Fruit fly (Drosophila melanogaster) whole organism, embryonic: Measurements from ENCODE around the gene CG8289.

ENCODE experiments used
- Atf6 ChIP-seq: fragments of 200-800 bp; sonication (Bioruptor generic); IDR thresholded peaks from 2 replicates; pipeline ENCODE4 v1.3.6; 2022; ENCODE audit warnings: missing biosample characterization, missing genetic modification characterization
- CG10209 ChIP-seq: fragments of 200-800 bp; sonication (Bioruptor generic); optimal IDR thresholded peaks from 3 replicates; lab custom pipeline; 2017; ENCODE audit warnings: missing biosample characterization, mild to moderate bottlenecking, missing genetic modification characterization, missing genetic modification reagents
- CG10274 ChIP-seq: fragments of 200-800 bp; sonication (Bioruptor generic); optimal IDR thresholded peaks from 3 replicates; lab custom pipeline; 2017; ENCODE audit warnings: missing biosample characterization, mild to moderate bottlenecking, missing genetic modification characterization
- CG11247 ChIP-seq: fragments of 200-800 bp; sonication (Bioruptor generic); IDR thresholded peaks from 2 replicates; pipeline ENCODE4 v1.3.6; 2022; ENCODE audit warnings: missing biosample characterization, missing genetic modification characterization
- CG1233 ChIP-seq: fragments of 200-800 bp; sonication (Bioruptor generic); optimal IDR thresholded peaks from 4 replicates; lab custom pipeline; 2018; ENCODE audit warnings: missing biosample characterization, mild to moderate bottlenecking, missing genetic modification characterization
- CG12659 ChIP-seq: fragments of 200-800 bp; sonication (Bioruptor generic); optimal IDR thresholded peaks from 3 replicates; lab custom pipeline; 2017; ENCODE audit warnings: mild to moderate bottlenecking, missing biosample characterization, missing genetic modification reagents, missing genetic modification characterization
- CG14860 ChIP-seq: fragments of 200-800 bp; sonication (Bioruptor generic); IDR thresholded peaks from 3 replicates; pipeline ENCODE4 v1.3.6; 2022; ENCODE audit warnings: missing biosample characterization, missing genetic modification characterization; ENCODE audit not compliant: partially characterized antibody
- CG15269 ChIP-seq: fragments of 200-800 bp; sonication (Bioruptor generic); optimal IDR thresholded peaks from 2 replicates; lab custom pipeline; 2018; ENCODE audit warnings: missing biosample characterization, mild to moderate bottlenecking, missing genetic modification characterization, moderate library complexity
- CG17359 ChIP-seq: fragments of 200-800 bp; sonication (Bioruptor generic); optimal IDR thresholded peaks from 3 replicates; lab custom pipeline; 2018; ENCODE audit warnings: missing biosample characterization, mild to moderate bottlenecking, missing genetic modification characterization, moderate library complexity
- CG18599 ChIP-seq: fragments of 200-800 bp; sonication (Bioruptor generic); optimal IDR thresholded peaks from 3 replicates; lab custom pipeline; 2017; ENCODE audit warnings: missing biosample characterization, missing genetic modification characterization, mild to moderate bottlenecking, moderate library complexity, missing genetic modification reagents
- CG18619 ChIP-seq: fragments of 200-800 bp; sonication (Bioruptor generic); optimal IDR thresholded peaks from 3 replicates; lab custom pipeline; 2017; ENCODE audit warnings: missing biosample characterization, mild to moderate bottlenecking, missing genetic modification characterization
- CG18764 ChIP-seq: fragments of 200-800 bp; sonication (Bioruptor generic); optimal IDR thresholded peaks from 3 replicates; lab custom pipeline; 2016; ENCODE audit warnings: missing biosample characterization, missing genetic modification characterization
- CG2712 ChIP-seq: fragments of 200-800 bp; optimal IDR thresholded peaks from 3 replicates; lab custom pipeline; 2019; ENCODE audit warnings: missing biosample characterization, mild to moderate bottlenecking, missing genetic modification characterization, moderate library complexity
- CG34422 ChIP-seq: fragments of 200-800 bp; sonication (Bioruptor generic); IDR thresholded peaks from 3 replicates; pipeline ENCODE4 v1.3.6; 2022; ENCODE audit warnings: missing biosample characterization, missing genetic modification characterization
- CG3995 ChIP-seq: fragments of 200-800 bp; sonication (Bioruptor generic); optimal IDR thresholded peaks from 3 replicates; lab custom pipeline; 2016; ENCODE audit warnings: missing biosample characterization, missing genetic modification characterization
- CG43689 ChIP-seq: fragments of 200-800 bp; sonication (Bioruptor generic); IDR thresholded peaks from 2 replicates; pipeline ENCODE4 v1.3.6; 2022; ENCODE audit warnings: missing biosample characterization, missing genetic modification characterization
- CG4617 ChIP-seq: fragments of 200-800 bp; sonication (Bioruptor generic); optimal IDR thresholded peaks from 3 replicates; lab custom pipeline; 2016; ENCODE audit warnings: missing biosample characterization, missing genetic modification characterization, borderline replicate concordance
- CG7745 ChIP-seq: fragments of 200-800 bp; sonication (Bioruptor generic); optimal IDR thresholded peaks from 2 replicates; lab custom pipeline; 2018; ENCODE audit warnings: missing biosample characterization, mild to moderate bottlenecking, missing genetic modification characterization, moderate library complexity
- CG9817 ChIP-seq: fragments of 200-800 bp; sonication (Bioruptor generic); optimal IDR thresholded peaks from 2 replicates; lab custom pipeline; 2018; ENCODE audit warnings: missing biosample characterization, mild to moderate bottlenecking, missing genetic modification characterization, moderate library complexity
- CTCF ChIP-seq: fragments of 200-800 bp; sonication (Bioruptor generic); optimal IDR thresholded peaks from 2 replicates; lab custom pipeline; 2017; ENCODE audit warnings: missing biosample characterization, mild to moderate bottlenecking, missing genetic modification characterization, moderate library complexity
- D19B ChIP-seq: fragments of 200-800 bp; sonication (Bioruptor generic); optimal IDR thresholded peaks from 2 replicates; lab custom pipeline; 2017; ENCODE audit warnings: missing biosample characterization, mild to moderate bottlenecking, missing genetic modification characterization
- Drgx ChIP-seq: fragments of 200-800 bp; sonication (Bioruptor generic); IDR thresholded peaks from 2 replicates; pipeline ENCODE4 v1.3.6; 2022; ENCODE audit warnings: missing biosample characterization, missing genetic modification characterization
- GATAe ChIP-seq: fragments of 200-800 bp; sonication (Bioruptor generic); conservative IDR thresholded peaks from 2 replicates; pipeline ENCODE4 v1.3.6; 2022; ENCODE audit warnings: missing biosample characterization, missing genetic modification characterization
- HLH3B ChIP-seq: fragments of 200-800 bp; sonication (Bioruptor generic); IDR thresholded peaks from 2 replicates; pipeline ENCODE4 v1.3.6; 2022; ENCODE audit warnings: missing biosample characterization, missing genetic modification characterization
- Lpt ChIP-seq: fragments of >200 bp; optimal IDR thresholded peaks from 2 replicates; lab custom pipeline; 2018; ENCODE audit warnings: missing biosample characterization, missing genetic modification characterization
- MTF-1 ChIP-seq: fragments of 200-800 bp; sonication (Bioruptor generic); optimal IDR thresholded peaks from 2 replicates; lab custom pipeline; 2018; ENCODE audit warnings: missing biosample characterization, mild to moderate bottlenecking, missing genetic modification characterization, borderline replicate concordance
- Mes4 ChIP-seq: fragments of 200-800 bp; sonication (Bioruptor generic); optimal IDR thresholded peaks from 2 replicates; lab custom pipeline; 2016; ENCODE audit warnings: missing biosample characterization, missing genetic modification characterization
- Nf-YC ChIP-seq: fragments of 200-800 bp; optimal IDR thresholded peaks from 3 replicates; lab custom pipeline; 2019; ENCODE audit warnings: missing biosample characterization, mild to moderate bottlenecking, missing genetic modification characterization, moderate library complexity
- Oaz ChIP-seq: fragments of 200-800 bp; sonication (Bioruptor generic); IDR thresholded peaks from 2 replicates; pipeline ENCODE4 v1.3.6; 2022; ENCODE audit warnings: missing biosample characterization, missing genetic modification characterization
- Sin3A ChIP-seq: fragments of >200 bp; optimal IDR thresholded peaks from 2 replicates; lab custom pipeline; 2018
- Ssrp ChIP-seq: fragments of 200-800 bp; sonication (Bioruptor generic); optimal IDR thresholded peaks from 2 replicates; lab custom pipeline; 2018; ENCODE audit warnings: missing biosample characterization, mild to moderate bottlenecking, missing genetic modification characterization, moderate library complexity
- aop ChIP-seq: fragments of 200-800 bp; sonication (Bioruptor generic); IDR thresholded peaks from 2 replicates; pipeline ENCODE4 v1.3.6; 2022; ENCODE audit warnings: missing biosample characterization, missing genetic modification characterization
- az2 ChIP-seq: fragments of 200-800 bp; sonication (Bioruptor generic); optimal IDR thresholded peaks from 3 replicates; lab custom pipeline; 2016; ENCODE audit warnings: missing biosample characterization, missing genetic modification characterization
- bbx ChIP-seq: fragments of 200-800 bp; sonication (Bioruptor generic); IDR thresholded peaks from 2 replicates; pipeline ENCODE4 v1.3.6; 2022; ENCODE audit warnings: missing biosample characterization, missing genetic modification characterization; ENCODE audit not compliant: partially characterized antibody
- caup ChIP-seq: fragments of 200-800 bp; sonication (Bioruptor generic); optimal IDR thresholded peaks from 3 replicates; lab custom pipeline; 2017; ENCODE audit warnings: missing biosample characterization, mild to moderate bottlenecking, missing genetic modification characterization, moderate library complexity; ENCODE audit not compliant: severe bottlenecking
- crol ChIP-seq: fragments of 200-800 bp; sonication (Bioruptor generic); IDR thresholded peaks from 2 replicates; pipeline ENCODE4 v1.3.6; 2022; ENCODE audit warnings: missing biosample characterization, missing genetic modification characterization
- disco-r ChIP-seq: fragments of 200-800 bp; sonication (Bioruptor generic); optimal IDR thresholded peaks from 2 replicates; lab custom pipeline; 2016; ENCODE audit warnings: missing biosample characterization, missing genetic modification characterization
- fd102C ChIP-seq: fragments of 200-800 bp; sonication (Bioruptor generic); optimal IDR thresholded peaks from 2 replicates; lab custom pipeline; 2018; ENCODE audit warnings: missing biosample characterization, mild to moderate bottlenecking, missing genetic modification characterization, moderate library complexity
- gfzf ChIP-seq: fragments of 200-800 bp; sonication (Bioruptor generic); optimal IDR thresholded peaks from 2 replicates; lab custom pipeline; 2016; ENCODE audit warnings: missing biosample characterization, mild to moderate bottlenecking, missing genetic modification characterization, moderate library complexity
- grau ChIP-seq: fragments of 200-800 bp; optimal IDR thresholded peaks from 3 replicates; lab custom pipeline; 2019; ENCODE audit warnings: missing biosample characterization, mild to moderate bottlenecking, missing genetic modification characterization, moderate library complexity
- jumu ChIP-seq: fragments of 200-800 bp; sonication (Bioruptor generic); optimal IDR thresholded peaks from 3 replicates; lab custom pipeline; 2016; ENCODE audit warnings: missing biosample characterization, missing genetic modification characterization
- lilli ChIP-seq: fragments of 200-800 bp; sonication (Bioruptor generic); optimal IDR thresholded peaks from 3 replicates; lab custom pipeline; 2016; ENCODE audit warnings: missing biosample characterization, missing genetic modification characterization
- lmd ChIP-seq: fragments of 200-800 bp; sonication (Bioruptor generic); IDR thresholded peaks from 2 replicates; pipeline ENCODE4 v1.3.6; 2022; ENCODE audit warnings: missing biosample characterization, missing genetic modification characterization
- luna ChIP-seq: fragments of 200-800 bp; sonication (Bioruptor generic); optimal IDR thresholded peaks from 2 replicates; lab custom pipeline; 2016; ENCODE audit warnings: missing biosample characterization, missing genetic modification characterization
- pita ChIP-seq: fragments of 200-800 bp; sonication (Bioruptor generic); optimal IDR thresholded peaks from 2 replicates; lab custom pipeline; 2017; ENCODE audit warnings: missing biosample characterization, mild to moderate bottlenecking, missing genetic modification characterization
- pnt ChIP-seq: fragments of 200-800 bp; sonication (Bioruptor generic); optimal IDR thresholded peaks from 3 replicates; lab custom pipeline; 2016; ENCODE audit warnings: missing biosample characterization, missing genetic modification characterization
- prd ChIP-seq, 3 experiments: fragments of >200 bp in 2 of 3; fragments of 200-800 bp in 1 of 3; sonication (Bioruptor generic) in 1 of 3; optimal IDR thresholded peaks in 2 of 3; IDR thresholded peaks in 1 of 3; 2 replicates in 2 of 3; 3 replicates in 1 of 3; pipeline versions ENCODE4 v1.3.6 to Lab custom; 2017 to 2022; ENCODE audit warnings: missing biosample characterization in 1 of 3, missing genetic modification characterization in 1 of 3
- sens ChIP-seq: fragments of 200-800 bp; sonication (Bioruptor generic); peaks from one replicate; lab custom pipeline; 2016; ENCODE audit warnings: missing biosample characterization, missing genetic modification characterization
- sima ChIP-seq: fragments of 200-800 bp; sonication (Bioruptor generic); optimal IDR thresholded peaks from 2 replicates; lab custom pipeline; 2016; ENCODE audit warnings: missing biosample characterization, missing genetic modification characterization
- stc ChIP-seq: fragments of 200-800 bp; sonication (Bioruptor generic); IDR thresholded peaks from 2 replicates; pipeline ENCODE4 v1.3.6; 2022; ENCODE audit warnings: missing biosample characterization, missing genetic modification characterization
- stwl ChIP-seq: fragments of 200-800 bp; sonication (Bioruptor generic); optimal IDR thresholded peaks from 3 replicates; lab custom pipeline; 2018; ENCODE audit warnings: missing biosample characterization, mild to moderate bottlenecking, missing genetic modification characterization, moderate library complexity

The CG8289 gene

DNA sequence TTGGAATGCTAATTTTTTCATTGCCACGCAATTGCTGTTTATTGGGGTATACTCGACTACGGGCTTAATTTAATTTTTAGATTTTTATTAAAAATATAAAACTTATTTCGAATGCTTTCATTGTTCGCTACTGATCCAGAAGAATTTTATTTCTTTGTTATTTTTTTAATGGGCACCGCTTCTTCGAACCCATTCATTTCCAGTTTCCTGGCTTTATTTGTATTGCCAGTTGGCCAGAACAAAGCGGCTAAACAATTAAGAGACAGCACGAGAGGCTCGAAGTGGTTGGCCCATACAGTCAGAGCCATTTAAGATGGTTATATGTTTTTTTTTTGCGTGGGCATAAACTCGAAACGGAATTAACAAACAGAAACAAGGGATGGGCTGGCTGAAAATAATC lies 40.0 kb downstream of the CG8289 start (continued):
- peak; percentile 76 for TF ChIP-seq CG11247 (GFP tag; lab: Robert Waterston, UW)
- TF ChIP-seq CG15269: peak; percentile 80
- no peak for TF ChIP-seq sima (GFP tag; lab: Kevin White, UChicago)
- no peak for TF ChIP-seq Nf-YC (tag; lab: Kevin White, UChicago)
- peak; percentile 83 for TF ChIP-seq CG34422 (GFP tag; lab: Robert Waterston, UW)
- peak; percentile 80 for TF ChIP-seq CG2712 (tag; lab: Kevin White, UChicago)
- no peak for TF ChIP-seq fd102C
- TF ChIP-seq CG1233 (GFP tag; lab: Kevin White, UChicago): peak; percentile 65
- TF ChIP-seq aop (GFP tag; lab: Robert Waterston, UW): no peak
- peak; percentile 78 for TF ChIP-seq CG10209
- TF ChIP-seq az2 (GFP tag; lab: Kevin White, UChicago): peak; percentile 53
- peak; percentile 73 for TF ChIP-seq CG18619 (GFP tag; lab: Kevin White, UChicago)
- no peak; the same call in 1 of the 2 replicates for TF ChIP-seq GATAe (GFP tag; lab: Robert Waterston, UW)
- peak; percentile 76 for TF ChIP-seq CG12659
- TF ChIP-seq CG3995 (GFP tag; lab: Kevin White, UChicago): peak; percentile 22
- TF ChIP-seq sens (GFP tag; lab: Kevin White, UChicago): peak; percentile 86
- TF ChIP-seq CG7745: no peak
- peak; percentile 77 for TF ChIP-seq Drgx (GFP tag; lab: Robert Waterston, UW)
- no peak for TF ChIP-seq prd (optimal IDR thresholded peaks at IDR 0.05; lab: Kevin White, UChicago)
- peak; percentile 91 for TF ChIP-seq prd (GFP tag; IDR thresholded peaks at IDR 0.05; lab: Robert Waterston, UW)
- peak; percentile 88 for TF ChIP-seq lilli (GFP tag; lab: Kevin White, UChicago)
- peak; percentile 85 for TF ChIP-seq caup (GFP tag; lab: Kevin White, UChicago)
- TF ChIP-seq stc: peak; percentile 77
- peak; percentile 91 for TF ChIP-seq Atf6 (GFP tag; lab: Robert Waterston, UW)
- TF ChIP-seq gfzf (GFP tag; lab: Kevin White, UChicago): no peak
- peak; percentile 12 for TF ChIP-seq disco-r (GFP tag; lab: Kevin White, UChicago)
- peak; percentile 89 for TF ChIP-seq lmd (GFP tag; lab: Robert Waterston, UW)
- TF ChIP-seq CG10274 (GFP tag; lab: Kevin White, UChicago): peak; percentile 56
- TF ChIP-seq HLH3B (GFP tag; lab: Robert Waterston, UW): peak; percentile 76
- peak; percentile 98 for TF ChIP-seq D19B
- TF ChIP-seq Mes4: no peak
- no peak for TF ChIP-seq pita (GFP tag; lab: Kevin White, UChicago)
- no peak for TF ChIP-seq luna (GFP tag; lab: Kevin White, UChicago)
- 0 out of 2 replicates have a peak, but pooled peaks have one; percentile 24 for TF ChIP-seq Oaz
- peak; percentile 62 for TF ChIP-seq CG18764 (GFP tag; lab: Kevin White, UChicago)
- peak; percentile 43 for TF ChIP-seq Ssrp (tag; lab: Kevin White, UChicago)
- no peak for TF ChIP-seq CG14860 (GFP tag; lab: Robert Waterston, UW)
- TF ChIP-seq stwl: no peak
- no peak for TF ChIP-seq MTF-1 (GFP tag; lab: Kevin White, UChicago)
- no peak for TF ChIP-seq CG43689 (GFP tag; lab: Robert Waterston, UW)
- no peak for TF ChIP-seq crol (GFP tag; lab: Robert Waterston, UW)
- TF ChIP-seq grau (tag; lab: Kevin White, UChicago): peak; percentile 83
- TF ChIP-seq bbx (GFP tag; lab: Robert Waterston, UW): no peak
- TF ChIP-seq CG9817: peak; percentile 76
- no peak for TF ChIP-seq Lpt (GFP tag; lab: Kevin White, UChicago)
- no peak for TF ChIP-seq CTCF (GFP tag; lab: Kevin White, UChicago)
- peak; percentile 39 for TF ChIP-seq pnt (GFP tag; lab: Kevin White, UChicago)
- TF ChIP-seq CG4617 (GFP tag; lab: Kevin White, UChicago): peak; percentile 10
- TF ChIP-seq Sin3A: no peak
- TF ChIP-seq CG18599: peak; percentile 86
- peak; percentile 35 for TF ChIP-seq jumu
- TF ChIP-seq CG17359 (tag; lab: Kevin White, UChicago): peak; percentile 84
